Worm (Caenorhabditis elegans) whole organism, early embryonic: ENCODE data around the gene F52F10.2.

ENCODE experiments used
- B0310.2 ChIP-seq: sonication (generic microtip); optimal IDR thresholded peaks from 2 replicates; lab custom pipeline; 2016; ENCODE audit warnings: mild to moderate bottlenecking, missing genetic modification characterization, missing compliant biosample characterization
- F13C5.2 ChIP-seq: sonication (generic microtip); optimal IDR thresholded peaks from 2 replicates; lab custom pipeline; 2017; ENCODE audit warnings: mild to moderate bottlenecking, missing genetic modification characterization, inconsistent platforms, missing compliant biosample characterization
- aly-1 ChIP-seq: sonication (generic microtip); optimal IDR thresholded peaks from 2 replicates; lab custom pipeline; 2016; ENCODE audit warnings: missing genetic modification characterization, missing compliant biosample characterization
- ama-1 ChIP-seq: fragments of 150-350 bp; optimal IDR thresholded peaks from 2 replicates; lab custom pipeline; 2014
- ceh-13 ChIP-seq: fragments of 200-800 bp; sonication (Bioruptor generic); optimal IDR thresholded peaks from 2 replicates; lab custom pipeline; 2018; ENCODE audit warnings: mild to moderate bottlenecking, missing genetic modification characterization, missing compliant biosample characterization
- ceh-36 ChIP-seq: sonication (generic microtip); optimal IDR thresholded peaks from 2 replicates; lab custom pipeline; 2016; ENCODE audit warnings: missing genetic modification characterization, inconsistent platforms, missing compliant biosample characterization
- ets-7 ChIP-seq: sonication (generic microtip); optimal IDR thresholded peaks from 2 replicates; lab custom pipeline; 2016; ENCODE audit warnings: missing genotype, missing genetic modification characterization, missing compliant biosample characterization
- flt-1 ChIP-seq: fragments of 200-800 bp; sonication (Bioruptor generic); IDR thresholded peaks from 2 replicates; pipeline ENCODE4 v1.3.6; 2022; ENCODE audit warnings: missing genetic modification characterization, missing compliant biosample characterization
- hmbx-1 ChIP-seq: sonication (generic microtip); optimal IDR thresholded peaks from 2 replicates; lab custom pipeline; 2016; ENCODE audit warnings: mild to moderate bottlenecking, missing genetic modification characterization, missing compliant biosample characterization
- hmg-4 ChIP-seq: fragments of 200-800 bp; sonication (Bioruptor generic); optimal IDR thresholded peaks from 2 replicates; lab custom pipeline; 2018; ENCODE audit warnings: mild to moderate bottlenecking, missing genetic modification characterization, missing compliant biosample characterization
- hnd-1 ChIP-seq: sonication (generic microtip); optimal IDR thresholded peaks from 2 replicates; lab custom pipeline; 2016; ENCODE audit warnings: missing genetic modification characterization, missing compliant biosample characterization
- pes-1 ChIP-seq: fragments of 200-800 bp; sonication (Bioruptor generic); IDR thresholded peaks from 2 replicates; pipeline ENCODE4 v1.3.6; 2022; ENCODE audit warnings: missing genetic modification reagents, missing genetic modification characterization, missing compliant biosample characterization
- scrt-1 ChIP-seq: fragments of 200-800 bp; sonication (Bioruptor generic); IDR thresholded peaks from 2 replicates; pipeline ENCODE4 v1.3.6; 2022; ENCODE audit warnings: missing genetic modification characterization, missing compliant biosample characterization
- sea-1 ChIP-seq: fragments of 200-800 bp; sonication (Bioruptor generic); conservative IDR thresholded peaks from 2 replicates; pipeline ENCODE4 v1.3.6; 2022; ENCODE audit warnings: missing genetic modification characterization, missing compliant biosample characterization
- tbx-11 ChIP-seq: fragments of 200-800 bp; sonication (Bioruptor generic); IDR thresholded peaks from 2 replicates; pipeline ENCODE4 v1.3.6; 2022; ENCODE audit warnings: missing genetic modification characterization, missing compliant biosample characterization
- tbx-37 ChIP-seq: fragments of 200-800 bp; sonication (Bioruptor generic); conservative IDR thresholded peaks from 2 replicates; pipeline ENCODE4 v1.3.6; 2022; ENCODE audit warnings: missing genetic modification reagents, missing genetic modification characterization, missing compliant biosample characterization
- tra-4 ChIP-seq: sonication (generic microtip); optimal IDR thresholded peaks from 2 replicates; lab custom pipeline; 2017; ENCODE audit warnings: missing genetic modification characterization, missing compliant biosample characterization

F52F10.2 gene

DNA sequence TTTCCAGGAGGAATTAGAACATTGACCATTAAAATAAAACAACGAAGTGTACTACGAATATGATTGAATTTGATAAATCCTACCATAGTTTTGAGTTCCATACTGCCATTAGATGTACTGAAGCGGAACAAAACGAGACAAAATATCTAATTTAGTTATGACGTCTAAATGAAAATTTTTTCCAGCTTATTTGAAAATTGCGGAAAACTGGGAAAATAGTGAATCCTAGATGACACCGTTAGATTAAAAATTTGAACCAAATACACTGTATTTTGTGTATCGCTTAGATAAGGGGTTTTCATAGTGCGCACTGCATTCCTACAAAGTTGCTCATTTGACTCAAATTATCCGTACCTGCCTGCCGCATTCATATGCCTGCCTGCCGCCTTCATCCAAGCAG lies 16.8 kb upstream of the F52F10.2 start, which contains the start of gene K02H11.4:
Gene K02H11.4 (minus strand): TSS at position 101 of the 400 bp plus-strand sequence.
- TF ChIP-seq ceh-13 (GFP tag; lab: Kevin White, UChicago), result no peak
- no peak for TF ChIP-seq pes-1
- no peak for TF ChIP-seq B0310.2
- no peak for TF ChIP-seq hmbx-1
- no peak for TF ChIP-seq scrt-1
- TF ChIP-seq ets-7, result no peak
- no peak for TF ChIP-seq tbx-37
- no peak for TF ChIP-seq hnd-1 (tag; lab: Kevin White, UChicago)
- TF ChIP-seq hmg-4 (GFP tag; lab: Kevin White, UChicago), result no peak
- no peak for TF ChIP-seq flt-1

ce11 chrV:1532455-1532854 lies 15.5 kb upstream of the F52F10.2 start:
- TF ChIP-seq tbx-37 (no peak), B0310.2 (no peak), tbx-11 (GFP tag; lab: Robert Waterston, UW) (no peak), tra-4 (tag; lab: Kevin White, UChicago) (no peak), aly-1 (tag; lab: Kevin White, UChicago) (no peak), sea-1 (no peak), ets-7 (no peak), flt-1 (no peak), ceh-13 (GFP tag; lab: Kevin White, UChicago) (no peak), ceh-36 (tag; lab: Kevin White, UChicago) (no peak), scrt-1 (no peak), hnd-1 (tag; lab: Kevin White, UChicago) (no peak), F13C5.2 (tag; lab: Kevin White, UChicago) (no peak), ama-1 (lab: Kevin White, UChicago) (no peak), pes-1 (no peak), hmg-4 (GFP tag; lab: Kevin White, UChicago) (no peak), hmbx-1 (no peak)

DNA sequence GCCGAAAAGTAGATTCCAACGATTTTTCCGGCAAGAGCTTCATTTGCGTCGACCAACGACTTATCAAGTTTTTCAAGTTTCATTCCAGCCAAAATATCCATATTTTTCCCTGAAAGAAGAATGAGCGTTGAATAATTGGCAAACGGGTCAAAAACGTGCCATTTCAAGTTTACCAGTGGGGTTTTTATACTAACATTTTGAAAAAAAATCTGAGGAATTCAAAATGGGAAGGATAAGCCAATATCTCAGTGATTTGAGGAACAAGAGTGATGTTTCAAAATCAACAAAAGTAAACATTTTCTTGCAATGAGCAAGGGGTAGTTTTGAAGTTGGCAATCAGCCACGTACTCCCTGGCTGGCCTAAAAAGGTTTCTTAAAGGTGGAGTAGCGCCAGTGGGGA lies 13.6 kb upstream of the F52F10.2 start, which contains the start of gene trx-5:
Gene trx-5 (minus strand): TSS at position 101 of the 400 bp plus-strand sequence.
- no peak for TF ChIP-seq flt-1
- no peak for TF ChIP-seq B0310.2
- no peak for TF ChIP-seq sea-1
- TF ChIP-seq ets-7, result no peak
- no peak for TF ChIP-seq pes-1
- TF ChIP-seq F13C5.2 (tag; lab: Kevin White, UChicago), result no peak
- TF ChIP-seq ceh-36 (tag; lab: Kevin White, UChicago), result no peak
- no peak for TF ChIP-seq hnd-1 (tag; lab: Kevin White, UChicago)
- no peak for TF ChIP-seq hmbx-1
- TF ChIP-seq aly-1 (tag; lab: Kevin White, UChicago), result no peak
- TF ChIP-seq ceh-13 (GFP tag; lab: Kevin White, UChicago), result no peak
- TF ChIP-seq tbx-11 (GFP tag; lab: Robert Waterston, UW), result no peak
- TF ChIP-seq ama-1 (lab: Kevin White, UChicago), result no peak

DNA sequence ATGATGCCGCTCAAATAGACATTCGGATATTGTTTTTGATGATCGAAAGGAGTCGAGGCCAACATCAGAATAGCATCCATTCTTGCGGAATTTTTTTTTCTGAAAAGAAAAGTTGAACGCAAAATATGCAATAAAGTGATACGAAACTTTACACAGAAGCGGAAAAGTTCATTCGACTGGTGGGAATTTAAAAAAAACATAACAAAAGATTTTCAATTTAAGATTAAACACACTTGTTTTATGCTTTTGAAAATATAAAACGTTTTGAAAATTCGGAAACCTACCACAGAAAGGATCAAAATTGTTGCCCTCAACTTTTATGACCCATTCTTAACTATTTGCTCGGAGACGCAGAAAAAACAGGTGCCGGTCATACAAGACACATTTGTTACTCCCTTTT lies 11.0 kb upstream of the F52F10.2 start, which contains the start of gene K02H11.9:
Gene K02H11.9 (minus strand): TSS at position 101 of the 400 bp plus-strand sequence.
- TF ChIP-seq ets-7 (no peak), flt-1 (no peak), hnd-1 (tag; lab: Kevin White, UChicago) (no peak), hmbx-1 (no peak), tbx-37 (no peak), pes-1 (no peak), scrt-1 (no peak), F13C5.2 (tag; lab: Kevin White, UChicago) (no peak), tbx-11 (GFP tag; lab: Robert Waterston, UW) (no peak), hmg-4 (GFP tag; lab: Kevin White, UChicago) (no peak), B0310.2 (no peak), ceh-36 (tag; lab: Kevin White, UChicago) (no peak), ceh-13 (GFP tag; lab: Kevin White, UChicago) (no peak), tra-4 (tag; lab: Kevin White, UChicago) (no peak), ama-1 (lab: Kevin White, UChicago) (no peak), sea-1 (no peak), aly-1 (tag; lab: Kevin White, UChicago) (no peak)

ce11 chrV:1538842-1539241 lies 9.1 kb upstream of the F52F10.2 start:
- TF ChIP-seq tra-4 (tag; lab: Kevin White, UChicago) (no peak), ama-1 (lab: Kevin White, UChicago) (no peak), F13C5.2 (tag; lab: Kevin White, UChicago) (no peak), tbx-11 (GFP tag; lab: Robert Waterston, UW) (no peak), hnd-1 (tag; lab: Kevin White, UChicago) (no peak), hmg-4 (GFP tag; lab: Kevin White, UChicago) (no peak), hmbx-1 (no peak), sea-1 (no peak), aly-1 (tag; lab: Kevin White, UChicago) (no peak), flt-1 (no peak), ceh-36 (tag; lab: Kevin White, UChicago) (no peak), scrt-1 (no peak), ceh-13 (GFP tag; lab: Kevin White, UChicago) (no peak), ets-7 (no peak), pes-1 (no peak), tbx-37 (no peak)

DNA sequence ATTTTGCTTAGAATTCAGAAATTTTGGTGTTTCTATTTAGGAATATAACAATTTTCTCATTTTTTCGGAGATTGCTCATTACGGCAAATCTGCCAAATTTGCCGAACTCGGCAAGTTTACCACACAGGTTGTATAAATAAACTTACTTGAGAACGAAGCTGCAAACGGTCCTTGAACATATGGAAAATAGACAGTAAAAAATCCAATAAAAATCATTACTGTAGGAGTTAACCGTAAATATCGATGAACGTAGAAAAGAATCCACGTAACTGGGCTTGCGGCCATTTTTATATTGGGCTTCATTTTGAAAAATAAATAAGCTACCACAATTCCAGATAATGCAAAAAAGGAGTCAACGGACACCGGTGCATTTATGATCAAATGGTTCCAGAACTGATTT lies 7.7 kb upstream of the F52F10.2 start:
- TF ChIP-seq hmg-4 (GFP tag; lab: Kevin White, UChicago) (no peak), tbx-37 (no peak), tbx-11 (GFP tag; lab: Robert Waterston, UW) (no peak), sea-1 (no peak), hmbx-1 (no peak), ets-7 (no peak), hnd-1 (tag; lab: Kevin White, UChicago) (no peak), ama-1 (lab: Kevin White, UChicago) (no peak)

DNA sequence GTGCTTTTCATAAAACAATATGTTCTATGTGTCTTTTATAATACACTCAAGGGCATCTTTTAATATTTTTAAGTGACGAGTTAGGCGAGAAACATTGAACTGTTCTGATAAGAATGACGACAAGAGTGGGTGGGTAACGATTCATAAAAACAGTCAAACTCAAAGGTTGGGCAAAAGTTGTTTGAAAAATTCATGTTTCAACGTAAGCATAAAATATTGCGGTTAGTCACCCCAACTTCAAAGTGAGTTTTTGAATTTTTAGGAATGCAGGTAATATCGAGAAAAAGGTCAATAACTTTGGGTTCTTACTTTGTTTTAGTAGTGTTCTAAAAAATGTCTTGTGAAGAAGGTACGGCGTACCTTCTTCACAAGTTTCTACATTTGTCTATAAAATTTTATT lies 6.2 kb upstream of the F52F10.2 start, which contains the start of gene oac-31:
Gene oac-31 (minus strand): TSS at position 101 of the 400 bp plus-strand sequence.
- TF ChIP-seq scrt-1 (no peak), aly-1 (tag; lab: Kevin White, UChicago) (no peak), flt-1 (no peak), ceh-36 (tag; lab: Kevin White, UChicago) (no peak), tra-4 (tag; lab: Kevin White, UChicago) (no peak), pes-1 (no peak), hmg-4 (GFP tag; lab: Kevin White, UChicago) (no peak), B0310.2 (no peak), hmbx-1 (no peak), ets-7 (no peak), tbx-37 (no peak), ama-1 (lab: Kevin White, UChicago) (no peak), F13C5.2 (tag; lab: Kevin White, UChicago) (no peak), hnd-1 (tag; lab: Kevin White, UChicago) (no peak), ceh-13 (GFP tag; lab: Kevin White, UChicago) (no peak), sea-1 (no peak), tbx-11 (GFP tag; lab: Robert Waterston, UW) (no peak)
